Worm (Caenorhabditis elegans): ENCODE measurements around the gene sir-2.1.

ce11 chrIV:10403193-10404058 is 37.4 kb upstream of the sir-2.1 start, which contains the start of gene gpa-7:
- no peak for TF ChIP-seq egl-27 (tag; optimal IDR thresholded peaks at IDR 0.05)
- TF ChIP-seq aha-1 (tag) = peak; percentile 97
- TF ChIP-seq spr-1 (tag; optimal IDR thresholded peaks at IDR 0.05) = no peak
- no peak for TF ChIP-seq ceh-20 (GFP tag; IDR thresholded peaks at IDR 0.05)
- no peak for TF ChIP-seq zag-1 (tag; optimal IDR thresholded peaks at IDR 0.05)
- TF ChIP-seq lin-29 (GFP tag; IDR thresholded peaks at IDR 0.05) = no peak
- no peak for TF ChIP-seq ceh-44 (GFP tag; IDR thresholded peaks at IDR 0.05)
- no peak for TF ChIP-seq F10B5.3 (tag; optimal IDR thresholded peaks at IDR 0.05)
